Fruit fly (Drosophila melanogaster) whole organism, embryonic: ENCODE results near the gene XRCC1.

ENCODE experiments used
- Abd-B ChIP-seq: fragments of 200-800 bp; sonication (Bioruptor generic); optimal IDR thresholded peaks from 2 replicates; lab custom pipeline; 2018; ENCODE audit warnings: missing biosample characterization, mild to moderate bottlenecking, missing genetic modification characterization, moderate library complexity
- Asciz ChIP-seq: fragments of 200-800 bp; sonication (Bioruptor generic); optimal IDR thresholded peaks from 2 replicates; lab custom pipeline; 2017; ENCODE audit warnings: missing biosample characterization, mild to moderate bottlenecking, missing genetic modification characterization, missing genetic modification reagents
- B-H1 ChIP-seq: fragments of 200-800 bp; sonication (Bioruptor generic); IDR thresholded peaks from 3 replicates; pipeline ENCODE4 v1.3.6; 2022; ENCODE audit warnings: missing biosample characterization, missing genetic modification characterization
- CG10209 ChIP-seq: fragments of 200-800 bp; sonication (Bioruptor generic); optimal IDR thresholded peaks from 3 replicates; lab custom pipeline; 2017; ENCODE audit warnings: missing biosample characterization, mild to moderate bottlenecking, missing genetic modification characterization, missing genetic modification reagents
- CG10431 ChIP-seq: fragments of 200-800 bp; sonication (Bioruptor generic); optimal IDR thresholded peaks from 3 replicates; lab custom pipeline; 2018; ENCODE audit warnings: missing biosample characterization, mild to moderate bottlenecking, missing genetic modification characterization
- CG10462 ChIP-seq: fragments of 200-800 bp; sonication (Bioruptor generic); optimal IDR thresholded peaks from 2 replicates; lab custom pipeline; 2016; ENCODE audit warnings: missing biosample characterization, missing genetic modification characterization
- CG11093 ChIP-seq: fragments of 200-800 bp; sonication (Bioruptor generic); IDR thresholded peaks from 3 replicates; pipeline ENCODE4 v1.3.6; 2022; ENCODE audit warnings: missing biosample characterization, missing genetic modification characterization
- CG11456 ChIP-seq: fragments of 200-800 bp; sonication (Bioruptor generic); IDR thresholded peaks from 3 replicates; pipeline ENCODE4 v1.3.6; 2022; ENCODE audit warnings: missing biosample characterization, missing genetic modification characterization
- CG12104 ChIP-seq: fragments of 200-800 bp; sonication (Bioruptor generic); optimal IDR thresholded peaks from 3 replicates; lab custom pipeline; 2016; ENCODE audit warnings: missing biosample characterization, missing genetic modification characterization
- CG13123 ChIP-seq: fragments of 200-800 bp; sonication (Bioruptor generic); optimal IDR thresholded peaks from 2 replicates; lab custom pipeline; 2016; ENCODE audit warnings: missing biosample characterization, missing genetic modification characterization
- CG17912 ChIP-seq: fragments of 200-800 bp; sonication (Bioruptor generic); optimal IDR thresholded peaks from 2 replicates; lab custom pipeline; 2018; ENCODE audit warnings: missing biosample characterization, mild to moderate bottlenecking, missing genetic modification characterization
- CG1832 ChIP-seq: fragments of 200-800 bp; sonication (Bioruptor generic); optimal IDR thresholded peaks from 2 replicates; lab custom pipeline; 2017; ENCODE audit warnings: missing biosample characterization, mild to moderate bottlenecking, missing genetic modification characterization, inconsistent platforms
- CG18764 ChIP-seq: fragments of 200-800 bp; sonication (Bioruptor generic); optimal IDR thresholded peaks from 3 replicates; lab custom pipeline; 2016; ENCODE audit warnings: missing biosample characterization, missing genetic modification characterization
- CG33213 ChIP-seq: fragments of 200-800 bp; sonication (Bioruptor generic); optimal IDR thresholded peaks from 3 replicates; lab custom pipeline; 2016; ENCODE audit warnings: missing biosample characterization, missing genetic modification characterization
- CG4360 ChIP-seq: fragments of 200-800 bp; sonication (Bioruptor generic); IDR thresholded peaks from 2 replicates; pipeline ENCODE4 v1.3.6; 2022; ENCODE audit warnings: missing biosample characterization, missing genetic modification characterization
- CG5953 ChIP-seq: fragments of 200-800 bp; sonication (Bioruptor generic); IDR thresholded peaks from 2 replicates; pipeline ENCODE4 v1.3.6; 2022; ENCODE audit warnings: missing biosample characterization, missing genetic modification characterization
- CG6272 ChIP-seq: fragments of 200-800 bp; sonication (Bioruptor generic); IDR thresholded peaks from 2 replicates; pipeline ENCODE4 v1.3.6; 2022; ENCODE audit warnings: missing biosample characterization, missing genetic modification characterization
- CG7271 ChIP-seq: fragments of 200-800 bp; sonication (Bioruptor generic); optimal IDR thresholded peaks from 2 replicates; lab custom pipeline; 2018; ENCODE audit warnings: missing biosample characterization, mild to moderate bottlenecking, missing genetic modification characterization, moderate library complexity
- CG7556 ChIP-seq: fragments of 200-800 bp; sonication (Bioruptor generic); optimal IDR thresholded peaks from 2 replicates; lab custom pipeline; 2017; ENCODE audit warnings: missing biosample characterization, mild to moderate bottlenecking, missing genetic modification characterization
- CG8089 ChIP-seq: fragments of 200-800 bp; sonication (Bioruptor generic); optimal IDR thresholded peaks from 3 replicates; lab custom pipeline; 2016; ENCODE audit warnings: missing biosample characterization, missing genetic modification characterization
- Chrac-16 ChIP-seq: fragments of 200-800 bp; sonication (Bioruptor generic); optimal IDR thresholded peaks from 3 replicates; lab custom pipeline; 2016; ENCODE audit warnings: missing biosample characterization, missing genetic modification characterization
- Dfd ChIP-seq, 2 experiments: fragments of >200 bp; optimal IDR thresholded peaks; 2 replicates each; lab custom pipeline; 2017; ENCODE audit warnings: missing biosample characterization in 2 of 2, missing genetic modification characterization in 2 of 2
- Ets65A ChIP-seq: fragments of 200-800 bp; sonication (Bioruptor generic); peaks from one replicate; lab custom pipeline; 2016; ENCODE audit warnings: missing biosample characterization, missing genetic modification characterization
- Fer1 ChIP-seq: fragments of 200-800 bp; sonication (Bioruptor generic); optimal IDR thresholded peaks from 2 replicates; lab custom pipeline; 2017; ENCODE audit warnings: missing biosample characterization, mild to moderate bottlenecking, missing genetic modification characterization
- Fer2 ChIP-seq: fragments of 200-800 bp; sonication (Bioruptor generic); optimal IDR thresholded peaks from 2 replicates; lab custom pipeline; 2018; ENCODE audit warnings: missing biosample characterization, mild to moderate bottlenecking, missing genetic modification characterization, moderate library complexity
- HLH54F ChIP-seq: fragments of 200-800 bp; sonication (Bioruptor generic); optimal IDR thresholded peaks from 3 replicates; lab custom pipeline; 2016; ENCODE audit warnings: missing biosample characterization, missing genetic modification characterization
- Hmr ChIP-seq: fragments of 200-800 bp; sonication (Bioruptor generic); optimal IDR thresholded peaks from 3 replicates; lab custom pipeline; 2017; ENCODE audit warnings: mild to moderate bottlenecking, missing biosample characterization, missing genetic modification reagents, missing genetic modification characterization
- Hr3 ChIP-seq: fragments of 200-800 bp; sonication (Bioruptor generic); optimal IDR thresholded peaks from 3 replicates; lab custom pipeline; 2016; ENCODE audit warnings: missing biosample characterization, missing genetic modification characterization
- Jarid2 ChIP-seq: fragments of 200-800 bp; sonication (Bioruptor generic); optimal IDR thresholded peaks from 3 replicates; lab custom pipeline; 2017; ENCODE audit warnings: mild to moderate bottlenecking, missing biosample characterization, missing genetic modification reagents, missing genetic modification characterization
- MESR4 ChIP-seq: fragments of 200-800 bp; sonication (Bioruptor generic); optimal IDR thresholded peaks from 2 replicates; lab custom pipeline; 2018; ENCODE audit warnings: missing biosample characterization, mild to moderate bottlenecking, missing genetic modification characterization, moderate library complexity
- Oaz ChIP-seq: fragments of 200-800 bp; sonication (Bioruptor generic); IDR thresholded peaks from 2 replicates; pipeline ENCODE4 v1.3.6; 2022; ENCODE audit warnings: missing biosample characterization, missing genetic modification characterization
- Rfx ChIP-seq: fragments of 200-800 bp; sonication (Bioruptor generic); IDR thresholded peaks from 2 replicates; pipeline ENCODE4 v1.3.6; 2022; ENCODE audit warnings: missing biosample characterization, missing genetic modification characterization
- Sin3A ChIP-seq: fragments of >200 bp; optimal IDR thresholded peaks from 2 replicates; lab custom pipeline; 2018
- TFAM ChIP-seq: fragments of 200-800 bp; sonication (Bioruptor generic); optimal IDR thresholded peaks from 2 replicates; lab custom pipeline; 2017; ENCODE audit warnings: missing biosample characterization, missing genetic modification characterization, inconsistent platforms
- corto ChIP-seq: fragments of 200-800 bp; sonication (Bioruptor generic); optimal IDR thresholded peaks from 2 replicates; lab custom pipeline; 2016; ENCODE audit warnings: missing biosample characterization, mild to moderate bottlenecking, missing genetic modification characterization, moderate library complexity
- eve ChIP-seq, 2 experiments: fragments of >200 bp; optimal IDR thresholded peaks; 2 replicates each; lab custom pipeline; 2017; ENCODE audit warnings: missing biosample characterization in 2 of 2, missing genetic modification characterization in 2 of 2
- ewg ChIP-seq: fragments of 200-800 bp; sonication (Bioruptor generic); optimal IDR thresholded peaks from 3 replicates; lab custom pipeline; 2017; ENCODE audit warnings: mild to moderate bottlenecking, missing biosample characterization, missing genetic modification reagents, missing genetic modification characterization
- eyg ChIP-seq: fragments of 200-800 bp; sonication (Bioruptor generic); optimal IDR thresholded peaks from 3 replicates; lab custom pipeline; 2016; ENCODE audit warnings: missing biosample characterization, missing genetic modification characterization
- fd3F ChIP-seq: fragments of 200-800 bp; sonication (Bioruptor generic); optimal IDR thresholded peaks from 2 replicates; lab custom pipeline; 2018; ENCODE audit warnings: missing biosample characterization, mild to moderate bottlenecking, missing genetic modification characterization, moderate library complexity
- hb ChIP-seq: fragments of 200-800 bp; sonication (Bioruptor generic); IDR thresholded peaks from 3 replicates; pipeline ENCODE4 v1.3.6; 2022; ENCODE audit warnings: missing biosample characterization, missing genetic modification characterization; ENCODE audit not compliant: partially characterized antibody
- lilli ChIP-seq: fragments of 200-800 bp; sonication (Bioruptor generic); optimal IDR thresholded peaks from 3 replicates; lab custom pipeline; 2016; ENCODE audit warnings: missing biosample characterization, missing genetic modification characterization
- pfk ChIP-seq: fragments of 200-800 bp; sonication (Bioruptor generic); optimal IDR thresholded peaks from 2 replicates; lab custom pipeline; 2018; ENCODE audit warnings: missing biosample characterization, mild to moderate bottlenecking, missing genetic modification characterization, moderate library complexity
- pho ChIP-seq: fragments of 200-800 bp; sonication (Bioruptor generic); optimal IDR thresholded peaks from 2 replicates; lab custom pipeline; 2016; ENCODE audit warnings: missing biosample characterization, missing genetic modification characterization
- prd ChIP-seq, 3 experiments: fragments of >200 bp in 2 of 3; fragments of 200-800 bp in 1 of 3; sonication (Bioruptor generic) in 1 of 3; optimal IDR thresholded peaks in 2 of 3; IDR thresholded peaks in 1 of 3; 2 replicates in 2 of 3; 3 replicates in 1 of 3; pipeline versions ENCODE4 v1.3.6 to Lab custom; 2017 to 2022; ENCODE audit warnings: missing biosample characterization in 1 of 3, missing genetic modification characterization in 1 of 3
- psq ChIP-seq: fragments of 200-800 bp; sonication (Bioruptor generic); optimal IDR thresholded peaks from 2 replicates; lab custom pipeline; 2017; ENCODE audit warnings: missing biosample characterization, missing genetic modification characterization
- scrt ChIP-seq: fragments of 200-800 bp; sonication (Bioruptor generic); optimal IDR thresholded peaks from 2 replicates; lab custom pipeline; 2018; ENCODE audit warnings: missing biosample characterization, mild to moderate bottlenecking, missing genetic modification characterization, moderate library complexity
- slou ChIP-seq: fragments of 200-800 bp; sonication (Bioruptor generic); optimal IDR thresholded peaks from 3 replicates; lab custom pipeline; 2016; ENCODE audit warnings: missing biosample characterization, missing genetic modification characterization
- sqz ChIP-seq: fragments of 200-800 bp; sonication (Bioruptor generic); optimal IDR thresholded peaks from 3 replicates; lab custom pipeline; 2018; ENCODE audit warnings: missing biosample characterization, mild to moderate bottlenecking, missing genetic modification characterization
- ssp ChIP-seq: fragments of 200-800 bp; sonication (Bioruptor generic); IDR thresholded peaks from 2 replicates; pipeline ENCODE4 v1.3.6; 2022; ENCODE audit warnings: missing biosample characterization, missing genetic modification characterization
- unpg ChIP-seq: fragments of 200-800 bp; sonication (Bioruptor generic); optimal IDR thresholded peaks from 3 replicates; lab custom pipeline; 2018; ENCODE audit warnings: missing biosample characterization, mild to moderate bottlenecking, missing genetic modification characterization, moderate library complexity
- vfl ChIP-seq: fragments of 200-800 bp; sonication (Bioruptor generic); optimal IDR thresholded peaks from 2 replicates; lab custom pipeline; 2016; ENCODE audit warnings: missing biosample characterization, missing genetic modification characterization

Gene XRCC1

DNA sequence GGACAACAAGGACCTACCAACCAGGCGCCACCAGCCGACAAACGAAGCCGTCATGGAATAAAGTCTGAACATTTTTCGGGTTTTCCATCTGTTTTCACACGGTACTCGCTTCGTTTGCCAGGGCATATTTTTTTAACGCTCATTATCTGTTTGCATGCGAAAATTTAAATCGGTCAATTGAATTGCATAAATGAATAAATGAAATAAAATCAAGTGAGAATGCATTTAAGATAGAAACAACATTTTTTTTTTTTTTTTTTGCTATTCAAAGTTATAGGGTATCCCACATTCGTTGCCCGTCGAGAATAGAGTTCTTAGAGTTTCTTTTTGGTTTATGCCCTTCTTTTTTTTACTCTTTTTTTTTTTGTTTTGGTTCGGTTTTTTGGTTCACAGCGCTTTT is 43.8 kb upstream of the XRCC1 start (continued):
- TF ChIP-seq fd3F: peak; percentile 17
- peak; percentile 55 for TF ChIP-seq pho (GFP tag; lab: Kevin White, UChicago)
- no peak for TF ChIP-seq slou (GFP tag; lab: Kevin White, UChicago)
- TF ChIP-seq Jarid2 (GFP tag; lab: Kevin White, UChicago): no peak
- no peak for TF ChIP-seq Abd-B (GFP tag; lab: Kevin White, UChicago)
- TF ChIP-seq B-H1 (GFP tag; lab: Robert Waterston, UW): no peak
- TF ChIP-seq Chrac-16 (GFP tag; lab: Kevin White, UChicago): peak; percentile 7
- no peak for TF ChIP-seq CG11456
- no peak for TF ChIP-seq eyg (GFP tag; lab: Kevin White, UChicago)
- TF ChIP-seq Sin3A (lab: Kevin White, UChicago): no peak
- peak; percentile 51 for TF ChIP-seq CG10209
- peak; percentile 41 for TF ChIP-seq sqz
- no peak for TF ChIP-seq CG10462 (GFP tag; lab: Kevin White, UChicago)
- no peak for TF ChIP-seq CG4360 (GFP tag; lab: Robert Waterston, UW)
- TF ChIP-seq hb (GFP tag; lab: Robert Waterston, UW): no peak
- TF ChIP-seq CG12104: peak; percentile 21
- TF ChIP-seq CG7271 (tag; lab: Kevin White, UChicago): peak; percentile 32
- TF ChIP-seq HLH54F (GFP tag; lab: Kevin White, UChicago): peak; percentile 51
- TF ChIP-seq CG17912 (GFP tag; lab: Kevin White, UChicago): no peak
- TF ChIP-seq prd (optimal IDR thresholded peaks at IDR 0.05; lab: Kevin White, UChicago): no peak
- TF ChIP-seq prd (GFP tag; IDR thresholded peaks at IDR 0.05; lab: Robert Waterston, UW): peak; percentile 68
- peak in 1 of 2 experiments; percentile 46 for TF ChIP-seq eve (GFP tag; optimal IDR thresholded peaks at IDR 0.05; lab: Kevin White, UChicago)
- TF ChIP-seq Asciz (GFP tag; lab: Kevin White, UChicago): peak; percentile 22
- TF ChIP-seq Dfd (GFP tag; optimal IDR thresholded peaks at IDR 0.05; lab: Kevin White, UChicago): no peak
- no peak for TF ChIP-seq CG10431 (GFP tag; lab: Kevin White, UChicago)
- TF ChIP-seq MESR4 (GFP tag; lab: Kevin White, UChicago): no peak
- TF ChIP-seq ssp (GFP tag; lab: Robert Waterston, UW): no peak
- peak; percentile 64 for TF ChIP-seq Rfx
- no peak for TF ChIP-seq CG8089 (GFP tag; lab: Kevin White, UChicago)
- no peak for TF ChIP-seq pfk (GFP tag; lab: Kevin White, UChicago)
- TF ChIP-seq scrt (GFP tag; lab: Kevin White, UChicago): peak; percentile 20
- peak; percentile 62 for TF ChIP-seq lilli (GFP tag; lab: Kevin White, UChicago)
- peak; percentile 38 for TF ChIP-seq CG18764 (GFP tag; lab: Kevin White, UChicago)
- TF ChIP-seq CG7556 (GFP tag; lab: Kevin White, UChicago): peak; percentile 26
- TF ChIP-seq ewg (GFP tag; lab: Kevin White, UChicago): no peak
- TF ChIP-seq unpg (GFP tag; lab: Kevin White, UChicago): peak; percentile 31
- no peak for TF ChIP-seq Hr3 (GFP tag; lab: Kevin White, UChicago)
- TF ChIP-seq CG1832: no peak
- TF ChIP-seq CG5953 (GFP tag; lab: Robert Waterston, UW): no peak
- TF ChIP-seq Oaz (GFP tag; lab: Robert Waterston, UW): 0 out of 2 replicates have a peak, but pooled peaks have one; percentile 24
- TF ChIP-seq CG6272 (GFP tag; lab: Robert Waterston, UW): peak; percentile 44; the same call in 1 of the 2 replicates
- no peak for TF ChIP-seq Ets65A (GFP tag; lab: Kevin White, UChicago)
- TF ChIP-seq CG13123: no peak
- TF ChIP-seq corto (GFP tag; lab: Kevin White, UChicago): no peak
- TF ChIP-seq Fer2 (tag; lab: Kevin White, UChicago): peak; percentile 39
- peak; percentile 68 for TF ChIP-seq Fer1
- TF ChIP-seq psq: no peak
- peak; percentile 61 for TF ChIP-seq Hmr (GFP tag; lab: Kevin White, UChicago)
- no peak for TF ChIP-seq TFAM (GFP tag; lab: Kevin White, UChicago)
- TF ChIP-seq CG11093: no peak
- peak; percentile 45 for TF ChIP-seq CG33213 (GFP tag; lab: Kevin White, UChicago)
- TF ChIP-seq vfl: no peak
